Fruit fly (Drosophila melanogaster) whole organism, embryonic: ENCODE results near the gene CG11670.

Source experiments
- Ada2b ChIP-seq: fragments of 200-800 bp; sonication (Bioruptor generic); IDR thresholded peaks from 2 replicates; pipeline ENCODE4 v1.3.6; 2022; ENCODE audit warnings: missing biosample characterization, missing genetic modification characterization
- Adf1 ChIP-seq: fragments of 200-800 bp; sonication (Bioruptor generic); IDR thresholded peaks from 2 replicates; pipeline ENCODE4 v1.3.6; 2022; ENCODE audit warnings: missing biosample characterization, missing genetic modification characterization
- CG10209 ChIP-seq: fragments of 200-800 bp; sonication (Bioruptor generic); optimal IDR thresholded peaks from 3 replicates; lab custom pipeline; 2017; ENCODE audit warnings: missing biosample characterization, mild to moderate bottlenecking, missing genetic modification characterization, missing genetic modification reagents
- CG11695 ChIP-seq: fragments of 200-800 bp; sonication (Bioruptor generic); IDR thresholded peaks from 3 replicates; pipeline ENCODE4 v1.3.6; 2022; ENCODE audit warnings: missing biosample characterization, missing genetic modification characterization
- CG15479 ChIP-seq: fragments of 200-800 bp; sonication (Bioruptor generic); optimal IDR thresholded peaks from 3 replicates; lab custom pipeline; 2019; ENCODE audit warnings: missing biosample characterization, mild to moderate bottlenecking, missing genetic modification characterization, moderate library complexity
- CG15514 ChIP-seq: fragments of 200-800 bp; sonication (Bioruptor generic); optimal IDR thresholded peaks from 3 replicates; lab custom pipeline; 2017; ENCODE audit warnings: missing biosample characterization, missing genetic modification characterization, mild to moderate bottlenecking, moderate library complexity, missing genetic modification reagents
- CG16863 ChIP-seq: fragments of 200-800 bp; sonication (Bioruptor generic); optimal IDR thresholded peaks from 3 replicates; lab custom pipeline; 2016; ENCODE audit warnings: missing biosample characterization, missing genetic modification characterization
- CG17912 ChIP-seq: fragments of 200-800 bp; sonication (Bioruptor generic); optimal IDR thresholded peaks from 2 replicates; lab custom pipeline; 2018; ENCODE audit warnings: missing biosample characterization, mild to moderate bottlenecking, missing genetic modification characterization
- CG1832 ChIP-seq: fragments of 200-800 bp; sonication (Bioruptor generic); optimal IDR thresholded peaks from 2 replicates; lab custom pipeline; 2017; ENCODE audit warnings: missing biosample characterization, mild to moderate bottlenecking, missing genetic modification characterization, inconsistent platforms
- CG30403 ChIP-seq: fragments of 200-800 bp; sonication (Bioruptor generic); optimal IDR thresholded peaks from 3 replicates; lab custom pipeline; 2016; ENCODE audit warnings: missing biosample characterization, missing genetic modification characterization
- CG3163 ChIP-seq: fragments of 200-800 bp; sonication (Bioruptor generic); optimal IDR thresholded peaks from 3 replicates; lab custom pipeline; 2016; ENCODE audit warnings: missing biosample characterization, missing genetic modification characterization
- CG34224 ChIP-seq: fragments of 200-800 bp; sonication (Bioruptor generic); IDR thresholded peaks from 3 replicates; pipeline ENCODE4 v1.3.6; 2022; ENCODE audit warnings: missing biosample characterization, missing genetic modification characterization; ENCODE audit not compliant: partially characterized antibody
- CG6765 ChIP-seq: fragments of 200-800 bp; sonication (Bioruptor generic); optimal IDR thresholded peaks from 3 replicates; lab custom pipeline; 2017; ENCODE audit warnings: missing biosample characterization, mild to moderate bottlenecking, missing genetic modification characterization
- CG8290 ChIP-seq, 3 experiments: fragments of 200-800 bp; sonication (Bioruptor generic); optimal IDR thresholded peaks; 2 replicates each; lab custom pipeline; 2016 to 2019; ENCODE audit warnings: missing biosample characterization in 3 of 3, missing genetic modification characterization in 3 of 3, mild to moderate bottlenecking in 2 of 3, moderate library complexity in 1 of 3
- Dad ChIP-seq: fragments of 200-800 bp; sonication (Bioruptor generic); optimal IDR thresholded peaks from 3 replicates; lab custom pipeline; 2016; ENCODE audit warnings: missing biosample characterization, missing genetic modification characterization
- Dbx ChIP-seq: fragments of 200-800 bp; sonication (Bioruptor generic); IDR thresholded peaks from 3 replicates; pipeline ENCODE4 v1.3.6; 2022; ENCODE audit warnings: missing biosample characterization, missing genetic modification characterization
- Doc3 ChIP-seq: fragments of 200-800 bp; sonication (Bioruptor generic); IDR thresholded peaks from 3 replicates; pipeline ENCODE4 v1.3.6; 2022; ENCODE audit warnings: missing biosample characterization, missing genetic modification characterization; ENCODE audit not compliant: partially characterized antibody
- E2f2 ChIP-seq: fragments of 200-800 bp; sonication (Bioruptor generic); IDR thresholded peaks from 2 replicates; pipeline ENCODE4 v1.3.6; 2022; ENCODE audit warnings: missing biosample characterization, missing genetic modification characterization
- HLH3B ChIP-seq: fragments of 200-800 bp; sonication (Bioruptor generic); IDR thresholded peaks from 2 replicates; pipeline ENCODE4 v1.3.6; 2022; ENCODE audit warnings: missing biosample characterization, missing genetic modification characterization
- Mad ChIP-seq: fragments of 200-800 bp; sonication (Bioruptor generic); optimal IDR thresholded peaks from 2 replicates; lab custom pipeline; 2016; ENCODE audit warnings: missing biosample characterization, missing genetic modification characterization
- Mrtf ChIP-seq: fragments of 200-800 bp; sonication (Bioruptor generic); IDR thresholded peaks from 3 replicates; pipeline ENCODE4 v1.3.6; 2022; ENCODE audit warnings: missing biosample characterization, missing genetic modification characterization
- NK7.1 ChIP-seq: fragments of 200-800 bp; sonication (Bioruptor generic); optimal IDR thresholded peaks from 3 replicates; lab custom pipeline; 2016; ENCODE audit warnings: missing biosample characterization, missing genetic modification characterization
- Neu2 ChIP-seq: fragments of 200-800 bp; sonication (Bioruptor generic); optimal IDR thresholded peaks from 3 replicates; lab custom pipeline; 2016; ENCODE audit warnings: missing biosample characterization, missing genetic modification characterization, borderline replicate concordance
- Opbp ChIP-seq: fragments of 200-800 bp; sonication (Bioruptor generic); IDR thresholded peaks from 3 replicates; pipeline ENCODE4 v1.3.6; 2022; ENCODE audit warnings: missing biosample characterization, missing genetic modification characterization; ENCODE audit not compliant: partially characterized antibody
- Scr ChIP-seq: fragments of 200-800 bp; sonication (Bioruptor generic); IDR thresholded peaks from 2 replicates; pipeline ENCODE4 v1.3.6; 2022; ENCODE audit warnings: missing biosample characterization, missing genetic modification characterization; ENCODE audit not compliant: partially characterized antibody
- Six4 ChIP-seq: fragments of 200-800 bp; sonication (Bioruptor generic); optimal IDR thresholded peaks from 2 replicates; lab custom pipeline; 2016; ENCODE audit warnings: missing biosample characterization, missing genetic modification characterization
- Sry-β ChIP-seq: fragments of 200-800 bp; sonication (Bioruptor generic); optimal IDR thresholded peaks from 2 replicates; lab custom pipeline; 2018; ENCODE audit warnings: missing biosample characterization, mild to moderate bottlenecking, missing genetic modification characterization, moderate library complexity
- TFAM ChIP-seq: fragments of 200-800 bp; sonication (Bioruptor generic); optimal IDR thresholded peaks from 2 replicates; lab custom pipeline; 2017; ENCODE audit warnings: missing biosample characterization, missing genetic modification characterization, inconsistent platforms
- Vsx1 ChIP-seq: fragments of 200-800 bp; sonication (Bioruptor generic); optimal IDR thresholded peaks from 2 replicates; lab custom pipeline; 2017; ENCODE audit warnings: missing biosample characterization, mild to moderate bottlenecking, missing genetic modification characterization, missing genetic modification reagents
- ase ChIP-seq: fragments of 200-800 bp; sonication (Bioruptor generic); IDR thresholded peaks from 3 replicates; pipeline ENCODE4 v1.3.6; 2022; ENCODE audit warnings: missing biosample characterization, missing genetic modification characterization
- ci ChIP-seq: fragments of 200-800 bp; sonication (Bioruptor generic); IDR thresholded peaks from 3 replicates; pipeline ENCODE4 v1.3.6; 2022; ENCODE audit warnings: missing biosample characterization, missing genetic modification characterization
- fu2 ChIP-seq: fragments of 200-800 bp; sonication (Bioruptor generic); optimal IDR thresholded peaks from 2 replicates; lab custom pipeline; 2016; ENCODE audit warnings: missing biosample characterization, missing genetic modification characterization
- gt ChIP-seq: fragments of 200-800 bp; sonication (Bioruptor generic); IDR thresholded peaks from 2 replicates; pipeline ENCODE4 v1.3.6; 2022; ENCODE audit warnings: missing biosample characterization, missing genetic modification characterization
- jing ChIP-seq: fragments of 200-800 bp; sonication (Bioruptor generic); optimal IDR thresholded peaks from 2 replicates; lab custom pipeline; 2018; ENCODE audit warnings: missing biosample characterization, mild to moderate bottlenecking, missing genetic modification characterization
- lab ChIP-seq: fragments of 200-800 bp; sonication (Bioruptor generic); optimal IDR thresholded peaks from 3 replicates; lab custom pipeline; 2017; ENCODE audit warnings: missing biosample characterization, missing genetic modification characterization, mild to moderate bottlenecking, moderate library complexity, missing genetic modification reagents
- rib ChIP-seq: fragments of 200-800 bp; sonication (Bioruptor generic); IDR thresholded peaks from 2 replicates; pipeline ENCODE4 v1.3.6; 2022; ENCODE audit warnings: missing biosample characterization, missing genetic modification characterization
- row ChIP-seq: fragments of 200-800 bp; sonication (Bioruptor generic); IDR thresholded peaks from 3 replicates; pipeline ENCODE4 v1.3.6; 2022; ENCODE audit warnings: missing biosample characterization, missing genetic modification characterization
- run ChIP-seq: fragments of 200-800 bp; sonication (Bioruptor generic); optimal IDR thresholded peaks from 3 replicates; lab custom pipeline; 2018; ENCODE audit warnings: missing biosample characterization, mild to moderate bottlenecking, missing genetic modification characterization
- sens ChIP-seq: fragments of 200-800 bp; sonication (Bioruptor generic); peaks from one replicate; lab custom pipeline; 2016; ENCODE audit warnings: missing biosample characterization, missing genetic modification characterization
- sima ChIP-seq: fragments of 200-800 bp; sonication (Bioruptor generic); optimal IDR thresholded peaks from 2 replicates; lab custom pipeline; 2016; ENCODE audit warnings: missing biosample characterization, missing genetic modification characterization
- sug ChIP-seq: fragments of 200-800 bp; optimal IDR thresholded peaks from 2 replicates; lab custom pipeline; 2019; ENCODE audit warnings: missing biosample characterization, mild to moderate bottlenecking, missing genetic modification characterization, moderate library complexity
- tap ChIP-seq: fragments of 200-800 bp; optimal IDR thresholded peaks from 3 replicates; lab custom pipeline; 2019; ENCODE audit warnings: missing biosample characterization, mild to moderate bottlenecking, missing genetic modification characterization, moderate library complexity
- tio ChIP-seq: fragments of 200-800 bp; sonication (Bioruptor generic); optimal IDR thresholded peaks from 2 replicates; lab custom pipeline; 2017; ENCODE audit warnings: missing biosample characterization, missing genetic modification characterization, inconsistent platforms
- twi ChIP-seq: fragments of 200-800 bp; optimal IDR thresholded peaks from 2 replicates; lab custom pipeline; 2019; ENCODE audit warnings: missing biosample characterization, mild to moderate bottlenecking, missing genetic modification characterization, moderate library complexity
- usp ChIP-seq: fragments of >200 bp; optimal IDR thresholded peaks from 2 replicates; lab custom pipeline; 2017; ENCODE audit warnings: missing biosample characterization, missing genetic modification characterization
- vnd ChIP-seq: fragments of 200-800 bp; sonication (Bioruptor generic); IDR thresholded peaks from 3 replicates; pipeline ENCODE4 v1.3.6; 2022; ENCODE audit warnings: missing biosample characterization, missing genetic modification characterization; ENCODE audit not compliant: partially characterized antibody
- vvl ChIP-seq: fragments of 200-800 bp; sonication (Bioruptor generic); IDR thresholded peaks from 2 replicates; pipeline ENCODE4 v1.3.6; 2022; ENCODE audit warnings: missing biosample characterization, missing genetic modification characterization
- zen ChIP-seq: fragments of 200-800 bp; sonication (Bioruptor generic); optimal IDR thresholded peaks from 3 replicates; lab custom pipeline; 2018; ENCODE audit warnings: missing biosample characterization, mild to moderate bottlenecking, missing genetic modification characterization, moderate library complexity

The CG11670 gene

DNA sequence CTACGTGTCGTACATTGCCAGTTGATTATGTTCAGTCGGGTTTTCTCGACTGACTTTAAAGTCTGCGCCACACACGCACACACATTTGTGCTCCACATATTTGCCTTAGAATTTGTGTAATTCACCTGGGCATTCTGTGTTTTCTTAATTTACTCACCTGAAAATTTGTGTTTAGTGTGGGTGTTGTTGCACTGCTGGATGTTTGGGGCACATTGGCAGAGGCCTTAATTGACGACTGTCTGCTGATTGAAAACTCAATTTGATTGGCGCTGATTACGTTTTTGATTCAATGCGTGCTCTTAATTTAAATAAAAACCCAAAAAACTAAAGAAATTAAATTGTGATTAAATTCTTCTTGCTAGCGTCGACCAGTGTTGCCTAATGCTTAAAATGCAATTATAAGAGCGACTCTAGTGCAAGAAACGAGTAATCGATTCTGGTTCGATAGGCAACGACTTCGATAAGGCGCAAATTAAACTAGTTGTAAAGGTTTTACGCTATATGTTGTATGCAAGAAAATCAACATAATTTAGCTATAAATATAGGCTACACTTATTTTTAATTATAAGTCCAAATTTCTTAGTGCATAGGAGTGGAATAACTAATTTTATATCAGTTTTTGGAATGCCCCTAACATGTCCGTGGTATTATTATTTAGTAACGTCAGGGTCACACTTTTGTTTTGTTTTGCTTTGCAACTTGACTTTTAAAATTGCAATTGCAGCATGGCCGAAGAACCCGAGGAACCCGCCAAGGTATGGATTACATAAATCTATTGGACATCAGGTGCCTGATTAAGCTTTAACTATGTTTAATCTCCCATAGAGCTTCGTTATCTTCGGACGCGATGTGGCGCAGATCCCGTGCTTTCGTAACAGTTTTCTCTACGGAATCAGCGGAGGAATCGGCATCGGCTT lies 11.3 kb upstream of the CG11670 start, which contains the start of the genes CG46281 and CG46280 (continued):
- TF ChIP-seq usp (GFP tag; lab: Kevin White, UChicago) (no peak), zen (tag; lab: Kevin White, UChicago) (peak; percentile 82), Mad (GFP tag; lab: Kevin White, UChicago) (peak; percentile 14), tap (tag; lab: Kevin White, UChicago) (no peak), CG8290 (GFP tag; optimal IDR thresholded peaks at IDR 0.05; lab: Kevin White, UChicago) (peak; percentile 23), CG8290 (tag; optimal IDR thresholded peaks at IDR 0.05; lab: Kevin White, UChicago) (no peak), HLH3B (GFP tag; lab: Robert Waterston, UW) (no peak), CG15514 (GFP tag; lab: Kevin White, UChicago) (peak; percentile 98), Dbx (no peak), row (peak; percentile 69), run (tag; lab: Kevin White, UChicago) (no peak), Neu2 (GFP tag; lab: Kevin White, UChicago) (no peak), ci (GFP tag; lab: Robert Waterston, UW) (no peak), CG15479 (GFP tag; lab: Kevin White, UChicago) (no peak), tio (no peak), CG16863 (GFP tag; lab: Kevin White, UChicago) (peak; percentile 22), ase (GFP tag; lab: Robert Waterston, UW) (no peak), CG30403 (peak; percentile 46), vvl (GFP tag; lab: Robert Waterston, UW) (0 out of 2 replicates have a peak, but pooled peaks have one; percentile 18), CG17912 (GFP tag; lab: Kevin White, UChicago) (no peak), fu2 (GFP tag; lab: Kevin White, UChicago) (no peak), CG6765 (GFP tag; lab: Kevin White, UChicago) (no peak), CG11695 (GFP tag; lab: Robert Waterston, UW) (no peak), rib (GFP tag; lab: Robert Waterston, UW) (no peak), Adf1 (GFP tag; lab: Robert Waterston, UW) (no peak), twi (tag; lab: Kevin White, UChicago) (no peak), Scr (GFP tag; lab: Robert Waterston, UW) (peak; percentile 62), Dad (GFP tag; lab: Kevin White, UChicago) (peak; percentile 12), Mrtf (no peak), Opbp (GFP tag; lab: Robert Waterston, UW) (peak; percentile 61; the same call in 1 of the 3 replicates), Doc3 (GFP tag; lab: Robert Waterston, UW) (0 out of 3 replicates have a peak, but pooled peaks have one; percentile 43), Sry-β (GFP tag; lab: Kevin White, UChicago) (peak; percentile 13), E2f2 (GFP tag; lab: Robert Waterston, UW) (peak; percentile 70), Ada2b (GFP tag; lab: Robert Waterston, UW) (no peak), jing (GFP tag; lab: Kevin White, UChicago) (no peak), Six4 (GFP tag; lab: Kevin White, UChicago) (no peak), sug (tag; lab: Kevin White, UChicago) (no peak), CG10209 (GFP tag; lab: Kevin White, UChicago) (no peak), NK7.1 (GFP tag; lab: Kevin White, UChicago) (no peak), CG34224 (GFP tag; lab: Robert Waterston, UW) (peak; percentile 58; the same call in 2 of the 3 replicates), sens (GFP tag; lab: Kevin White, UChicago) (peak; percentile 93), Vsx1 (GFP tag; lab: Kevin White, UChicago) (no peak), CG1832 (GFP tag; lab: Kevin White, UChicago) (no peak), sima (no peak), TFAM (GFP tag; lab: Kevin White, UChicago) (no peak), gt (no peak), vnd (GFP tag; lab: Robert Waterston, UW) (peak; percentile 33; the same call in 1 of the 3 replicates), CG3163 (GFP tag; lab: Kevin White, UChicago) (no peak), lab (GFP tag; lab: Kevin White, UChicago) (no peak)
